Worm (Caenorhabditis elegans): Measurements from ENCODE around the gene grl-4.

grl-4 gene

ce11 chrIV:7319931-7320435 lies 9.4 kb upstream of the grl-4 start (continued):
- TF ChIP-seq nhr-20 (tag; optimal IDR thresholded peaks at IDR 0.05) (peak; percentile 86), ztf-11 (tag; optimal IDR thresholded peaks at IDR 0.05) (peak in 1 of 2 experiments; percentile 53), ceh-8 (GFP tag; optimal IDR thresholded peaks at IDR 0.05) (peak; percentile 50), unc-98 (GFP tag; IDR thresholded peaks at IDR 0.05) (no peak), C34B4.2 (tag; optimal IDR thresholded peaks at IDR 0.05) (no peak), nhr-28 (tag; optimal IDR thresholded peaks at IDR 0.05) (no peak), irx-1 (tag; optimal IDR thresholded peaks at IDR 0.05) (peak; percentile 53), tbx-2 (tag; optimal IDR thresholded peaks at IDR 0.05) (peak; percentile 89), ces-1 (GFP tag; optimal IDR thresholded peaks at IDR 0.05) (no peak), lin-13 (GFP tag; optimal IDR thresholded peaks at IDR 0.05) (peak; percentile 29), unc-86 (tag; optimal IDR thresholded peaks at IDR 0.05) (peak; percentile 85), skn-1 (tag; optimal IDR thresholded peaks at IDR 0.05) (peak; percentile 69), egl-27 (tag; optimal IDR thresholded peaks at IDR 0.05) (peak; percentile 77 to 79), aly-2 (tag; optimal IDR thresholded peaks at IDR 0.05) (no peak), egl-13 (tag; optimal IDR thresholded peaks at IDR 0.05) (peak; percentile 59), nhr-12 (tag; optimal IDR thresholded peaks at IDR 0.05) (no peak), lin-35 (GFP tag; optimal IDR thresholded peaks at IDR 0.05) (peak; percentile 48 to 59), nhr-47 (tag; optimal IDR thresholded peaks at IDR 0.05) (peak; percentile 85), lsy-2 (tag; optimal IDR thresholded peaks at IDR 0.05) (peak; percentile 75 to 78), tlp-1 (tag; optimal IDR thresholded peaks at IDR 0.05) (no peak), efl-1 (optimal IDR thresholded peaks at IDR 0.05) (peak; percentile 69 to 80), efl-1 (GFP tag; optimal IDR thresholded peaks at IDR 0.05 in 1 of 2) (peak; percentile 18 to 92), fkh-10 (GFP tag; optimal IDR thresholded peaks at IDR 0.05) (peak; percentile 49), sup-37 (GFP tag; optimal IDR thresholded peaks at IDR 0.05) (peak; percentile 68), C04F5.9 (tag; optimal IDR thresholded peaks at IDR 0.05) (no peak), snpc-4 (tag; optimal IDR thresholded peaks at IDR 0.05) (peak; percentile 81), ztf-4 (tag; optimal IDR thresholded peaks at IDR 0.05) (peak; percentile 73), hlh-17 (GFP tag; optimal IDR thresholded peaks at IDR 0.05; ENCODE audit: borderline replicate concordance) (no peak), Y116A8C.19 (tag; optimal IDR thresholded peaks at IDR 0.05; ENCODE audit: borderline replicate concordance) (no peak), efl-3 (GFP tag; optimal IDR thresholded peaks at IDR 0.05) (no peak), nhr-77 (tag; optimal IDR thresholded peaks at IDR 0.05) (peak; percentile 72), ceh-82 (tag; optimal IDR thresholded peaks at IDR 0.05) (peak; percentile 48 to 82 (median 62)), mep-1 (tag; optimal IDR thresholded peaks at IDR 0.05) (peak; percentile 82), fkh-8 (tag; optimal IDR thresholded peaks at IDR 0.05) (peak; percentile 88), vab-15 (tag; optimal IDR thresholded peaks at IDR 0.05) (no peak), lin-15B (tag; optimal IDR thresholded peaks at IDR 0.05) (no peak), pag-3 (tag; optimal IDR thresholded peaks at IDR 0.05; ENCODE audit: borderline replicate concordance, insufficient read depth) (peak; percentile 3), lin-39 (tag; optimal IDR thresholded peaks at IDR 0.05) (peak; percentile 47), elt-3 (tag; optimal IDR thresholded peaks at IDR 0.05) (peak in 2 of 6 experiments; percentile 30 to 61), nhr-11 (tag; optimal IDR thresholded peaks at IDR 0.05) (peak; percentile 71), unc-130 (tag; optimal IDR thresholded peaks at IDR 0.05) (peak; percentile 69), zag-1 (tag; optimal IDR thresholded peaks at IDR 0.05) (no peak), F16B12.6 (tag; optimal IDR thresholded peaks at IDR 0.05) (no peak)

- TF ChIP-seq F16B12.6 (tag; optimal IDR thresholded peaks at IDR 0.05) (no peak), egl-13 (tag; optimal IDR thresholded peaks at IDR 0.05) (no peak), mep-1 (tag; optimal IDR thresholded peaks at IDR 0.05) (peak; percentile 7), lin-14 (GFP tag; optimal IDR thresholded peaks at IDR 0.05) (peak; percentile 46)
Measured at ce11 chrIV:7318900-7319299, 8.3 kb upstream of the grl-4 start.
